Fruit fly (Drosophila melanogaster) Kc167 (cell line): ENCODE results near the gene ImpL1.

Experiments used
- Myc ChIP-seq: fragments of >200 bp; optimal IDR thresholded peaks from 2 replicates; lab custom pipeline; 2017; ENCODE audit warnings: missing external identifiers
- Sin3A ChIP-seq: fragments of >200 bp; optimal IDR thresholded peaks from 2 replicates; lab custom pipeline; 2018; ENCODE audit warnings: missing external identifiers
- h ChIP-seq: fragments of >200 bp; optimal IDR thresholded peaks from 3 replicates; lab custom pipeline; 2018; ENCODE audit warnings: missing external identifiers
- insv ChIP-seq: fragments of >200 bp; optimal IDR thresholded peaks from 3 replicates; lab custom pipeline; 2018; ENCODE audit warnings: missing external identifiers
- psq ChIP-seq: fragments of >200 bp; optimal IDR thresholded peaks from 2 replicates; lab custom pipeline; 2017; ENCODE audit warnings: missing external identifiers
- ttk ChIP-seq: sonication (Bioruptor generic); optimal IDR thresholded peaks from 2 replicates; lab custom pipeline; 2017; ENCODE audit warnings: missing external identifiers

- TF ChIP-seq insv (lab: Kevin White, UChicago) (no peak), psq (lab: Kevin White, UChicago) (no peak), ttk (lab: Kevin White, UChicago) (no peak), Sin3A (lab: Kevin White, UChicago) (no peak), h (lab: Kevin White, UChicago) (no peak), Myc (lab: Kevin White, UChicago) (no peak)
Measured at dm6 chr3L:13356084-13356693, 26.4 kb upstream of the ImpL1 start, which contains the start of gene Nplp2.
